Worm (Caenorhabditis elegans) whole organism, L4/young adult: ENCODE measurements around the gene K03B8.4.
"Not testable (repeated sequence)": the region's sequence is repeated elsewhere in the genome, so short reads cannot be mapped to it uniquely, and the experiment has no call there.

Experiments used
- W03F9.2 ChIP-seq: fragments of 150-350 bp; optimal IDR thresholded peaks from 2 replicates; lab custom pipeline; 2014; ENCODE audit warnings: missing biosample characterization, missing genetic modification characterization
- dao-5 ChIP-seq: sonication (generic microtip); optimal IDR thresholded peaks from 2 replicates; lab custom pipeline; 2016; ENCODE audit warnings: missing genotype, missing genetic modification characterization, moderate library complexity, missing compliant biosample characterization
- him-1 ChIP-seq: sonication (generic microtip); optimal IDR thresholded peaks from 2 replicates; lab custom pipeline; 2016; ENCODE audit warnings: missing genotype, missing genetic modification reagents, missing genetic modification characterization, missing compliant biosample characterization

K03B8.4 gene

ce11 chrV:11403702-11404101 lies 8.8 kb upstream of the K03B8.4 start:
- TF ChIP-seq W03F9.2 (no peak), him-1 (tag; lab: Kevin White, UChicago) (no peak), dao-5 (tag; lab: Kevin White, UChicago) (no peak)

ce11 chrV:11403059-11403458 lies 8.1 kb upstream of the K03B8.4 start:
- TF ChIP-seq him-1 (tag; lab: Kevin White, UChicago), result no peak
- TF ChIP-seq dao-5 (tag; lab: Kevin White, UChicago), result no peak
- TF ChIP-seq W03F9.2, result no peak

- TF ChIP-seq dao-5 (tag; lab: Kevin White, UChicago), result no peak
- no peak for TF ChIP-seq him-1 (tag; lab: Kevin White, UChicago)
- TF ChIP-seq W03F9.2, result no peak
Observed at ce11 chrV:11402610-11403009, 7.7 kb upstream of the K03B8.4 start, which contains the start of gene nas-19. nas-19 (minus strand) TSS chrV:11402710.

ce11 chrV:11398616-11399015 lies 3.7 kb upstream of the K03B8.4 start, which contains the start of gene nas-17:
nas-17 (plus strand) TSS chrV:11398916.
- TF ChIP-seq dao-5 (tag; lab: Kevin White, UChicago) (no peak), W03F9.2 (no peak), him-1 (tag; lab: Kevin White, UChicago) (no peak)

- TF ChIP-seq him-1 (tag; lab: Kevin White, UChicago); W03F9.2; dao-5 (tag; lab: Kevin White, UChicago): not testable (repeated sequence)
Observed at ce11 chrV:11396134-11396533, 1.2 kb upstream of the K03B8.4 start, which contains the start of gene nas-18. nas-18 (plus strand) TSS chrV:11396434.

ce11 chrV:11392020-11392419 lies 2.9 kb downstream of the K03B8.4 start, which contains the start of gene nas-16:
nas-16 (plus strand) TSS chrV:11392320.
- TF ChIP-seq him-1 (tag; lab: Kevin White, UChicago) (no peak), W03F9.2 (no peak), dao-5 (tag; lab: Kevin White, UChicago) (no peak)

- TF ChIP-seq W03F9.2 (no peak), him-1 (tag; lab: Kevin White, UChicago) (no peak), dao-5 (tag; lab: Kevin White, UChicago) (no peak)
Observed at ce11 chrV:11390394-11390793, 4.5 kb downstream of the K03B8.4 start, which contains the start of the genes K03B8.11 and K03B8.14. K03B8.11 (minus strand) TSS chrV:11390494. K03B8.14 (plus strand) TSS chrV:11390503.

- TF ChIP-seq W03F9.2 (no peak), dao-5 (tag; lab: Kevin White, UChicago) (no peak), him-1 (tag; lab: Kevin White, UChicago) (no peak)
Observed at ce11 chrV:11389776-11390175, 5.1 kb downstream of the K03B8.4 start, which contains the start of gene col-155. col-155 (minus strand) TSS chrV:11389876.

ce11 chrV:11386428-11386827 lies 8.5 kb downstream of the K03B8.4 start, which contains the start of gene F55C10.4:
F55C10.4 (plus strand) TSS chrV:11386728.
- TF ChIP-seq dao-5 (tag; lab: Kevin White, UChicago), result no peak
- no peak for TF ChIP-seq W03F9.2
- TF ChIP-seq him-1 (tag; lab: Kevin White, UChicago), result no peak

ce11 chrV:11385060-11385459 lies 9.9 kb downstream of the K03B8.4 start, which contains the start of gene col-154:
col-154 (plus strand) TSS chrV:11385360.
- TF ChIP-seq dao-5 (tag; lab: Kevin White, UChicago) (no peak), W03F9.2 (no peak), him-1 (tag; lab: Kevin White, UChicago) (no peak)

ce11 chrV:11383032-11383431 lies 11.9 kb downstream of the K03B8.4 start, which contains the start of gene F55C10.5:
F55C10.5 (plus strand) TSS chrV:11383105.
- TF ChIP-seq dao-5 (tag; lab: Kevin White, UChicago) (no peak), W03F9.2 (no peak), him-1 (tag; lab: Kevin White, UChicago) (no peak)

- TF ChIP-seq dao-5 (tag; lab: Kevin White, UChicago), result no peak
Observed at ce11 chrV:11380571-11380970, 14.4 kb downstream of the K03B8.4 start.

- TF ChIP-seq W03F9.2, result no peak
- no peak for TF ChIP-seq dao-5 (tag; lab: Kevin White, UChicago)
- TF ChIP-seq him-1 (tag; lab: Kevin White, UChicago), result no peak
Observed at ce11 chrV:11379341-11379740, 15.6 kb downstream of the K03B8.4 start.

- TF ChIP-seq him-1 (tag; lab: Kevin White, UChicago), result peak; percentile 79
- no peak for TF ChIP-seq W03F9.2
- TF ChIP-seq dao-5 (tag; lab: Kevin White, UChicago), result no peak
Observed at ce11 chrV:11375150-11375792, 19.7 kb downstream of the K03B8.4 start, which contains the start of gene cnb-1. cnb-1 (plus strand) TSS chrV:11375742.
